Fruit fly (Drosophila melanogaster) Kc167 (cell line): Measurements from ENCODE around the gene Ppox.

ENCODE experiments used
- Myc ChIP-seq: fragments of >200 bp; optimal IDR thresholded peaks from 2 replicates; lab custom pipeline; 2017; ENCODE audit warnings: missing external identifiers
- Sin3A ChIP-seq: fragments of >200 bp; optimal IDR thresholded peaks from 2 replicates; lab custom pipeline; 2018; ENCODE audit warnings: missing external identifiers
- h ChIP-seq: fragments of >200 bp; optimal IDR thresholded peaks from 3 replicates; lab custom pipeline; 2018; ENCODE audit warnings: missing external identifiers
- insv ChIP-seq: fragments of >200 bp; optimal IDR thresholded peaks from 3 replicates; lab custom pipeline; 2018; ENCODE audit warnings: missing external identifiers
- psq ChIP-seq: fragments of >200 bp; optimal IDR thresholded peaks from 2 replicates; lab custom pipeline; 2017; ENCODE audit warnings: missing external identifiers
- ttk ChIP-seq: sonication (Bioruptor generic); optimal IDR thresholded peaks from 2 replicates; lab custom pipeline; 2017; ENCODE audit warnings: missing external identifiers

Gene Ppox

dm6 chr3R:24634312-24634711 lies 27.3 kb downstream of the Ppox start:
- TF ChIP-seq Myc = no peak

DNA sequence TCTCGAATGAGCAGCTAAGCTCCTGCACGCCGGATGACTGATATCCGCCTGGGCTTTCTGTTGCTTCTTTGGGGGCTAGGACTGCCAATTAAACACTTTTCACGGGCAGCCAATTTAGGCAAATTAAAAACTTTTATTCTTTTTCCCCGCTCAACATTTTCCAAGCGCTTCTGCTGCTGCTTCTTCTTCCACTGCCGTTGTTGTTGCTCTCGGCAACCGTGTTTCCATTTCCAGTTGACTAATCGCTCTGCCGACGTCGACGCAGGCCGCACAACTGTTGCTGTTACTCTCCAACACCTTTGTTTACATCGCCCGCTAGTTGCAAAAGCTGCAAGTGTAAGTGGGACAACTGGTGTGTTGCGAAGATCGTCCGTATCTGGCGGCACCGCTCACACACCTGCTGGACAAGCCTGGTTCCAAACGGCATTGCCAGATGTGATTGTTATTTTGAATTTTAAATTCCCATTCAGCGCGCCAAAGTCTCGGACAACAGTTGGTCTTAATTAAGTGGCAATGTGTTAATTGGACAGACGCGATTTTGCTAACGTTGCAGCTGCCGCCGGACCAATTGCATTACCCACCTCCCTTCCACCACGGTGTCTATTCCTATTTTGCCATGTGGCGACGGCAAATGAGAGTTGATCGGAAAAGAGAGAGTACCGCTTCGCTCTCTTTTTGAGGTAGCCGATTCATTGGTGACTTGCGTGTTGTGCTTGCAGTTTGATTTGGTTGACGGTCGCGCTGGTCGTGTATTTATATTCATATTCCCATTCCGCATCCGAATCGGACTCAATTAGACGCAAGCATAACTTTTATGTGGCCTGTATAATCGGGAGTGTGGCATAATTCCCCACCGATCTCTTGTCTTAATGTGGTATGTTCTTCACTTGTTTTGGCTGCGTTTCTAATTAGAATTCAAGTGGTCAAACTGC lies 31.5 kb downstream of the Ppox start, which contains the start of gene Wsck:
Gene Wsck, minus strand, starts transcription at position 199 of the 932 bp plus-strand sequence.
- no peak for TF ChIP-seq Myc
- TF ChIP-seq ttk (lab: Kevin White, UChicago) = no peak
- no peak for TF ChIP-seq Sin3A (lab: Kevin White, UChicago)
- TF ChIP-seq psq (lab: Kevin White, UChicago) = no peak
- no peak for TF ChIP-seq insv (lab: Kevin White, UChicago)
- TF ChIP-seq h (lab: Kevin White, UChicago) = no peak

DNA sequence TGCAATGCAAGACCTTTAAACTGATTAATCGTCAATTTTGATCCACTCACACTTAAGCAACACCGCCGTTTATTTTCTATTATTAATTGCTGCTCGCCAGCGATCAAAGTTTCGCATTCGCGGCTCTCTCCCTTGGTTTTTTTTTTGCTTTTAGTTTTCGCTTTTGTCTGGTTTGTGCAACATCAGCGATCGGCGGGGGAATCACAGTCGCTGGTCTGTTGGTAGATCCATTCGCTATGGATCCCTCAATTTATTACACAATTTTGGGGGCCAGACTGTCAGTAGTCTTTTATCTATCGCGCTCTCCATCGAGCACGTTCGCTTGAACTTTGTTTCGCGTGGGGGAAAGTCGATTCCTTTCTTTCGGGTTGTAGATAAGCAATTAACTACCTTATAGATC lies 35.0 kb downstream of the Ppox start:
- TF ChIP-seq h (lab: Kevin White, UChicago) (no peak), Sin3A (lab: Kevin White, UChicago) (no peak), psq (lab: Kevin White, UChicago) (no peak), Myc (no peak), insv (lab: Kevin White, UChicago) (no peak), ttk (lab: Kevin White, UChicago) (no peak)

DNA sequence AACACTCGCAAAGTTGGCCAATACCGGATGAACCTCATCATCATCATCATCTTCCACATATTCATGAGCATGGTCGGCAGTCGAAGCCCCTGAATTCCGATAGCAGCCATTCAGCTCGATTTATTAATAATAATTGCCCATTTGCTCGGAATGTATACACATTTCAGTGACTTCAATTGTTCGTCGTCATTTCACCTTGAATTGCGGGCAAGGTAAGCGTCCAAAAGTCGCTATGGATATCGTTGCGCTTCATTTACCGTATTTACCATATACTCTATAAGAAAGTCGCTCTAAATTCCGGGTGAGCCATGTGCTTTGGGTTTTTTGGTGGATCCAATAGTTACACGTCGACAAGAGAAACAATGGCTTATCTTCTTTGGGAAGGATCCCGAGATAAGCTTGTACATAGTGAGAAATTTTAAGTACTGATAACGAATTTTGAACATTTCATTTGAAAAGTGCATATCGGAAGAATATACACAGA lies 35.6 kb downstream of the Ppox start:
- no peak for TF ChIP-seq psq (lab: Kevin White, UChicago)
- TF ChIP-seq Sin3A (lab: Kevin White, UChicago) = no peak
- no peak for TF ChIP-seq insv (lab: Kevin White, UChicago)
- TF ChIP-seq ttk (lab: Kevin White, UChicago) = no peak
- no peak for TF ChIP-seq Myc
- no peak for TF ChIP-seq h (lab: Kevin White, UChicago)

dm6 chr3R:24625517-24625925 lies 36.1 kb downstream of the Ppox start, which contains the start of the genes Syx18 and atl:
Gene Syx18 (minus strand): TSS chr3R:24625562.
Gene atl (plus strand): TSS chr3R:24625671.
- TF ChIP-seq h (lab: Kevin White, UChicago) = no peak
- no peak for TF ChIP-seq insv (lab: Kevin White, UChicago)
- no peak for TF ChIP-seq psq (lab: Kevin White, UChicago)
- TF ChIP-seq Sin3A (lab: Kevin White, UChicago) = no peak
- TF ChIP-seq ttk (lab: Kevin White, UChicago) = no peak
- no peak for TF ChIP-seq Myc

- TF ChIP-seq Myc = no peak
- no peak for TF ChIP-seq h (lab: Kevin White, UChicago)
- TF ChIP-seq insv (lab: Kevin White, UChicago) = no peak
- no peak for TF ChIP-seq Sin3A (lab: Kevin White, UChicago)
These were observed 41.1 kb downstream of the Ppox start for dm6 chr3R:24620569-24620968.

DNA sequence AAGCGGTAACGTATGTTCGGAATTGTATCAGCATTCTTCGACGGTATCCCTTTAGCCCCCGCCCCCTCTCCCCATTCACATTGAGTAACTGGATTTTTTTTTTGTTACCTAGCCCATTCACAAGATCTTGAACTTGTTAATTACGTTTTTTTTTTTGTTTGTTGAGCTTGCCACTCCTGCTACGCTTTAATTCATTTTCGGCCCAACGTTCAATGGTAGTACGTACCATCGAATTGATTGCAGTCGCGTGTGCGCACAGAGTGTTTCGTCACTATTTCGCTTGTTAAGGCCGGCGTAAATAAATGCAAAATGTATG lies 47.0 kb downstream of the Ppox start:
- TF ChIP-seq insv (lab: Kevin White, UChicago) (no peak), psq (lab: Kevin White, UChicago) (no peak), Sin3A (lab: Kevin White, UChicago) (no peak), ttk (lab: Kevin White, UChicago) (no peak), Myc (no peak), h (lab: Kevin White, UChicago) (no peak)

DNA sequence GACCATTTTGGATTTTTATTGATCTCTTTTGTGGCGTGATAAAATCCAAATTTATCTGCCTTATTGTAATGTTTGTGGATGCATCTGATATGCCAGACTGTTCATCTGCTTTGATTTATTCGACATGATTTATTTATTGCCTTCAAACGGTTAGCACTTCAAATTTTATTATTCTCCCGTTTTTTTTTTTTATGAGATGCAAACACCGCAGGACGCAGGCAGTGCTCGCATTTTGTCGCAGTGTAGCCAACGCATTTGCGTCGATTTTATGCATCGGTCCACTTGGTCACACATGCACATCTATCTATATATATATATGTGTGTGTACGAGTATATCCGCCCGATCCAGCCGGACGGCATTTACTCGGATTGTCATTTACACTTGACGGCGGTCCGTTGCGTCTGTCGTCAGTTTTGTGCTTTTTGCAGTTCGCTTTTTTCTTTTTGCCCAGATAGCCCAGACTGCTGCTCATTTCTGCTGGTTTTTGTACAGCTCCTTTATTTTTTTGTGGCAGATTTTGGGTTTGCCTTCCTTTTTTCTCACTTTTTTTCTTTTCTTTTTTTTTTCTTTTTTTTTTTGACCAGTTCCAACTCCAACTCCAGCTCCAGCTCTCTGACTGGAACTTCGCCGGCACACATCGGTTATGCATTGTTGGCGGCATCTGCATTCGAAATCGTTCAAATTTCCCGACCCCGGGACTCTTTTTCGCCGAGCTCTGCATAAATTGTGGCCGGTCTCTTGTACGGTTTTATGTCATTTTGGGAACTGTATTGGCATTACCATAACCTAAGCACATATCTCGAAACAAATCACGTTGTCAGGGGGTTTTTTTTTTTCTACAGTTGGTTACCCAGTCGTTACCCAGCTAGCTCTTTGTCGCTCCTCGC lies 47.6 kb downstream of the Ppox start:
- TF ChIP-seq Myc (no peak), psq (lab: Kevin White, UChicago) (no peak), ttk (lab: Kevin White, UChicago) (no peak), h (lab: Kevin White, UChicago) (no peak), insv (lab: Kevin White, UChicago) (no peak), Sin3A (lab: Kevin White, UChicago) (no peak)
